Worm (Caenorhabditis elegans): Measurements from ENCODE around the gene R11D1.12.

The R11D1.12 gene

DNA sequence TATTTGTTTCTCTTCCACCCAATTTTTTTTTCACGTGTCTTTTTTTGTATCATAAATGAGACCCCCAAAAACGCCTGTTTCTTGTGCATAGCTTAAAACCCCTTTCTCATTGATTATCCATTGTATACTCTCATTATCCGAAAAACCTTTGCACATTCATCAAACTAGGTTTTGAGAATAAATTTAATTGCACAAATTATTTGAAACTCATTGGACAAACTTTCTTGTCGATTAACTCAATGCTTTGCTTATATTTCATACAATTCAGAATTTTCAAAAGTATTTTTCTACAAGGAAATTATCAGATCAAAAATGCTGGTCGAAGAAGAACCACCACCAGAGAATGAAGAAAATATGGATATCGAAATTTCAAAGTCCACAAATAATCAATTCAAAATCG is 21.7 kb downstream of the R11D1.12 start, which contains the start of gene R11D1.1:
Gene R11D1.1, plus strand, starts transcription at position 301 of the 400 bp plus-strand sequence.
- TF ChIP-seq ets-7 (tag; optimal IDR thresholded peaks at IDR 0.05) (no peak), ceh-36 (tag; optimal IDR thresholded peaks at IDR 0.05) (no peak), scrt-1 (GFP tag; IDR thresholded peaks at IDR 0.05) (no peak), aly-1 (tag; optimal IDR thresholded peaks at IDR 0.05) (no peak)

DNA sequence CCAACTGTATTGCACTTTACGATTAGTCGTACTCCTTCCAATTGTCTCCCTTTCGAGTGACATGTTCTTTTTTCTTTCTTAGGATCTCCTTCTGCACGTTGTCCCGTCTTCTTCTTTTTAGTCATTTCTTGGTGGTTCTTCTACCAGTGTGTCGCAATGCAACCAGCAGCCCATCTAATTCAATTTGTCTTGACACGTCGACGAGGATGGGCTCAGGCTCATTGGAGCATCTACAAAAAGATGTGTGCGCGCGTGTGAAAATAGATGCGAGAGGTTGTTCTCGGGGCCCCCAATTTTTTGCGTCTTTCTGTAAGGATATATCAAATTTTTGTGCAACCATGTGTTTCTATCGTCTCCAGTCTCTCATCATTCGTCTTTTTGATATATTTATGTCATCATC is 24.2 kb downstream of the R11D1.12 start:
- TF ChIP-seq hmbx-1 (tag; optimal IDR thresholded peaks at IDR 0.05): no peak
- TF ChIP-seq ceh-13 (GFP tag; optimal IDR thresholded peaks at IDR 0.05): no peak
- no peak for TF ChIP-seq aly-1 (tag; optimal IDR thresholded peaks at IDR 0.05)
- TF ChIP-seq pes-1 (GFP tag; IDR thresholded peaks at IDR 0.05): no peak
- no peak for TF ChIP-seq scrt-1 (GFP tag; IDR thresholded peaks at IDR 0.05)
- TF ChIP-seq ama-1 (optimal IDR thresholded peaks at IDR 0.05): no peak
- TF ChIP-seq hnd-1 (tag; optimal IDR thresholded peaks at IDR 0.05): no peak
- no peak for TF ChIP-seq F13C5.2 (tag; optimal IDR thresholded peaks at IDR 0.05)
- no peak for TF ChIP-seq tbx-11 (GFP tag; IDR thresholded peaks at IDR 0.05)
- TF ChIP-seq hmg-4 (GFP tag; optimal IDR thresholded peaks at IDR 0.05): no peak
- TF ChIP-seq sea-1 (GFP tag; conservative IDR thresholded peaks at IDR 0.05): no peak
- no peak for TF ChIP-seq ceh-36 (tag; optimal IDR thresholded peaks at IDR 0.05)
- no peak for TF ChIP-seq tbx-37 (GFP tag; conservative IDR thresholded peaks at IDR 0.05)
- TF ChIP-seq flt-1 (GFP tag; IDR thresholded peaks at IDR 0.05): no peak
- no peak for TF ChIP-seq B0310.2 (tag; optimal IDR thresholded peaks at IDR 0.05)
- no peak for TF ChIP-seq ets-7 (tag; optimal IDR thresholded peaks at IDR 0.05)
- no peak for TF ChIP-seq tra-4 (tag; optimal IDR thresholded peaks at IDR 0.05)

ce11 chrV:12697364-12697901 is 28.4 kb downstream of the R11D1.12 start, which contains the start of gene istr-1:
istr-1 (plus strand) TSS chrV:12697858.
- TF ChIP-seq flt-1 (GFP tag; IDR thresholded peaks at IDR 0.05) (no peak), tra-4 (tag; optimal IDR thresholded peaks at IDR 0.05) (no peak)

- TF ChIP-seq ceh-13 (GFP tag; optimal IDR thresholded peaks at IDR 0.05) (no peak), tbx-37 (GFP tag; conservative IDR thresholded peaks at IDR 0.05) (no peak)
Observed at ce11 chrV:12696790-12697189, 29.0 kb downstream of the R11D1.12 start.

ce11 chrV:12695968-12696367 is 29.8 kb downstream of the R11D1.12 start, which contains the start of gene K10C8.4:
K10C8.4 (plus strand) TSS chrV:12696268.
- TF ChIP-seq pes-1 (GFP tag; IDR thresholded peaks at IDR 0.05): no peak
- no peak for TF ChIP-seq hmg-4 (GFP tag; optimal IDR thresholded peaks at IDR 0.05)
- no peak for TF ChIP-seq flt-1 (GFP tag; IDR thresholded peaks at IDR 0.05)
- TF ChIP-seq ama-1 (optimal IDR thresholded peaks at IDR 0.05): no peak
- TF ChIP-seq B0310.2 (tag; optimal IDR thresholded peaks at IDR 0.05): no peak
- TF ChIP-seq scrt-1 (GFP tag; IDR thresholded peaks at IDR 0.05): no peak
- TF ChIP-seq hnd-1 (tag; optimal IDR thresholded peaks at IDR 0.05): no peak

DNA sequence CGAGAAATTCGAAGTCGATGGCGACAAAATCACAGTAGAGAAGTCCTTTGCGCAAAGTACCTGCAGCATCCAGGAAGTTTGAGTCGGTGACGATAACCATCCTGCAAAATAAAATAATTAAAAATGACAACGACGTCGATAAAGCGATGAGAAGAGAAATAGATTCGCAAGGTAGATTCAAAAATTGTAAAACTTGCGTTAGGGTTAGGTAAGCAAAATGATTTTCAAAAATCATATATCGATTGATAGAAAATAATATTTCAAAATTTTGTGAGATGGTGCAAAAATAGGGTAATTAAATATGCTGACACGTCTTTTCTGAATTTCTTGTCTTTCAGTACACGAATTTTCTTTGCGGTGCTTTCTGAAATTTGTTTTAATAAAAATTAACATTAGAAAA is 30.6 kb downstream of the R11D1.12 start, which contains the start of gene parn-1:
Gene parn-1, minus strand, starts transcription at position 101 of the 400 bp plus-strand sequence.
- TF ChIP-seq hnd-1 (tag; optimal IDR thresholded peaks at IDR 0.05): no peak

DNA sequence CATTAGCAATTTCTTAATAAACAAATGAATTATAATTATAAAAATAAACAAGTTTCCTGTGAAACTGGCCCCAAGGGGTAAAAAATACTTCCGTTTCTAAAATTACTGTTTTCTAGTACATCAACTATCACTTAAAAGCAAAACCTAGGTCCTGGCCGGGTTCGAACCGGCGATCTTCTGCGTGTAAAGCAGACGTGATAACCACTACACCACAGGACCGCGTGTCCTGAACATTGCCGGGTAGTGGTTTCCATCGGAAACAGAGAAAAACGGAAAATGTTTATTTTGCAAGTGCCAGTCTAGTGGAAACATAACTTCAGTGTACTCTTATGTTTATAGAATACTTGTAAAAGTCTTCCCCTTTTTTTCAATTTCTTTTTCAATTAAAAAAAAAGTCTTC is 42.6 kb downstream of the R11D1.12 start:
- TF ChIP-seq ceh-36 (tag; optimal IDR thresholded peaks at IDR 0.05): no peak
- no peak for TF ChIP-seq hmbx-1 (tag; optimal IDR thresholded peaks at IDR 0.05)
- TF ChIP-seq B0310.2 (tag; optimal IDR thresholded peaks at IDR 0.05): no peak
- TF ChIP-seq F13C5.2 (tag; optimal IDR thresholded peaks at IDR 0.05): no peak
- TF ChIP-seq aly-1 (tag; optimal IDR thresholded peaks at IDR 0.05): no peak
- TF ChIP-seq hmg-4 (GFP tag; optimal IDR thresholded peaks at IDR 0.05): no peak
- no peak for TF ChIP-seq sea-1 (GFP tag; conservative IDR thresholded peaks at IDR 0.05)
- TF ChIP-seq tbx-37 (GFP tag; conservative IDR thresholded peaks at IDR 0.05): no peak
- no peak for TF ChIP-seq ama-1 (optimal IDR thresholded peaks at IDR 0.05)
- TF ChIP-seq ets-7 (tag; optimal IDR thresholded peaks at IDR 0.05): no peak
- no peak for TF ChIP-seq ceh-13 (GFP tag; optimal IDR thresholded peaks at IDR 0.05)

DNA sequence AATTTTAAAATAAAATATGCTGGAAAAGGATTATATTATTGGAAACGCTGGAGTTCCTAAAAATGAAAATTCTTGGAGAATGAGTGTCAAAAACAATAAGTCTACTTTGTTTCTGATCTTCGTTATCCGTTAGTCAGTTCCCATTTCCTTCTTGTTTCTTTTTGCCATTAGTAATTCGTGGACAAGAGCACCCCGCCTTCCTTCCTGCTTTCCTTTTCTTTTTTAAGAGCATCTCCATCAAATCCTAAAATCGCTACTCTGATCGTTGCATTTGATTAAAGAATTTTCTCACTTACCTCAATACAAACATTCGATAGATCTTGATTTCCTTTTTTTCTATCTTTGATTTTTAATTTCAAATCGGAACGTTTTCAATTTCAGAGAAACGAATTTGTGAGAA is 46.0 kb downstream of the R11D1.12 start, which contains the start of gene frpr-15:
Gene frpr-15, plus strand, starts transcription at position 301 of the 400 bp plus-strand sequence.
- no peak for TF ChIP-seq hmbx-1 (tag; optimal IDR thresholded peaks at IDR 0.05)
- no peak for TF ChIP-seq tra-4 (tag; optimal IDR thresholded peaks at IDR 0.05)
- TF ChIP-seq aly-1 (tag; optimal IDR thresholded peaks at IDR 0.05): no peak
- no peak for TF ChIP-seq hnd-1 (tag; optimal IDR thresholded peaks at IDR 0.05)
- no peak for TF ChIP-seq hmg-4 (GFP tag; optimal IDR thresholded peaks at IDR 0.05)
- no peak for TF ChIP-seq scrt-1 (GFP tag; IDR thresholded peaks at IDR 0.05)
- TF ChIP-seq B0310.2 (tag; optimal IDR thresholded peaks at IDR 0.05): no peak
- no peak for TF ChIP-seq ets-7 (tag; optimal IDR thresholded peaks at IDR 0.05)
- no peak for TF ChIP-seq flt-1 (GFP tag; IDR thresholded peaks at IDR 0.05)
- TF ChIP-seq tbx-37 (GFP tag; conservative IDR thresholded peaks at IDR 0.05): no peak
- no peak for TF ChIP-seq F13C5.2 (tag; optimal IDR thresholded peaks at IDR 0.05)
- no peak for TF ChIP-seq ceh-36 (tag; optimal IDR thresholded peaks at IDR 0.05)

- no peak for TF ChIP-seq B0310.2 (tag; optimal IDR thresholded peaks at IDR 0.05)
- TF ChIP-seq scrt-1 (GFP tag; IDR thresholded peaks at IDR 0.05): no peak
- no peak for TF ChIP-seq ama-1 (optimal IDR thresholded peaks at IDR 0.05)
- TF ChIP-seq ets-7 (tag; optimal IDR thresholded peaks at IDR 0.05): no peak
- TF ChIP-seq aly-1 (tag; optimal IDR thresholded peaks at IDR 0.05): no peak
- TF ChIP-seq hmg-4 (GFP tag; optimal IDR thresholded peaks at IDR 0.05): no peak
- no peak for TF ChIP-seq tbx-37 (GFP tag; conservative IDR thresholded peaks at IDR 0.05)
- TF ChIP-seq ceh-13 (GFP tag; optimal IDR thresholded peaks at IDR 0.05): no peak
- TF ChIP-seq pes-1 (GFP tag; IDR thresholded peaks at IDR 0.05): no peak
- TF ChIP-seq hmbx-1 (tag; optimal IDR thresholded peaks at IDR 0.05): no peak
- TF ChIP-seq tra-4 (tag; optimal IDR thresholded peaks at IDR 0.05): no peak
- TF ChIP-seq F13C5.2 (tag; optimal IDR thresholded peaks at IDR 0.05): no peak
- no peak for TF ChIP-seq hnd-1 (tag; optimal IDR thresholded peaks at IDR 0.05)
- no peak for TF ChIP-seq ceh-36 (tag; optimal IDR thresholded peaks at IDR 0.05)
- no peak for TF ChIP-seq tbx-11 (GFP tag; IDR thresholded peaks at IDR 0.05)
- no peak for TF ChIP-seq flt-1 (GFP tag; IDR thresholded peaks at IDR 0.05)
- no peak for TF ChIP-seq sea-1 (GFP tag; conservative IDR thresholded peaks at IDR 0.05)
Observed at ce11 chrV:12679292-12679691, 46.5 kb downstream of the R11D1.12 start.
